Worm (Caenorhabditis elegans): Measurements from ENCODE around the gene glt-5.

ce11 chrII:9680493-9680892, 28.2 kb downstream of the glt-5 start, which contains the start of gene ZK1320.13:
- no peak for TF ChIP-seq pha-2 (tag; optimal IDR thresholded peaks at IDR 0.05)
- no peak for TF ChIP-seq ets-4 (tag; optimal IDR thresholded peaks at IDR 0.05)
- no peak for TF ChIP-seq ceh-9 (tag; optimal IDR thresholded peaks at IDR 0.05)
- TF ChIP-seq dve-1 (tag; optimal IDR thresholded peaks at IDR 0.05): no peak
- TF ChIP-seq nhr-11 (tag; optimal IDR thresholded peaks at IDR 0.05): no peak
- TF ChIP-seq C08G9.2 (tag; optimal IDR thresholded peaks at IDR 0.05): no peak
- no peak for TF ChIP-seq T23F11.4 (GFP tag; optimal IDR thresholded peaks at IDR 0.05)
- no peak for TF ChIP-seq nfya-1 (tag; optimal IDR thresholded peaks at IDR 0.05)
- no peak for TF ChIP-seq fkh-10 (GFP tag; optimal IDR thresholded peaks at IDR 0.05)
